Worm (Caenorhabditis elegans) whole organism, late embryonic: ENCODE results near the gene vha-2.
A peak's percentile ranks its signal among the peaks of the same experiment; 100 is the strongest.

Experiments used
- C08G9.2 ChIP-seq: sonication (generic microtip); optimal IDR thresholded peaks from 2 replicates; lab custom pipeline; 2016; ENCODE audit warnings: mild to moderate bottlenecking, missing genetic modification characterization, moderate library complexity, missing compliant biosample characterization
- T23F11.4 ChIP-seq: fragments of 200-800 bp; sonication (Bioruptor generic); optimal IDR thresholded peaks from 2 replicates; lab custom pipeline; 2018; ENCODE audit warnings: mild to moderate bottlenecking, missing genetic modification characterization, missing compliant biosample characterization
- Y22D7AL.16 ChIP-seq: sonication (generic microtip); optimal IDR thresholded peaks from 2 replicates; lab custom pipeline; 2016; ENCODE audit warnings: missing genetic modification characterization, missing compliant biosample characterization
- ama-1 ChIP-seq: fragments of 150-350 bp; optimal IDR thresholded peaks from 2 replicates; lab custom pipeline; 2014
- ceh-14 ChIP-seq: sonication (generic microtip); optimal IDR thresholded peaks from 2 replicates; lab custom pipeline; 2016; ENCODE audit warnings: missing genotype, missing genetic modification characterization, missing compliant biosample characterization
- ceh-18 ChIP-seq: sonication (generic microtip); optimal IDR thresholded peaks from 2 replicates; lab custom pipeline; 2016; ENCODE audit warnings: missing genetic modification characterization, missing compliant biosample characterization
- ceh-19 ChIP-seq: fragments of 200-800 bp; sonication (Bioruptor generic); optimal IDR thresholded peaks from 2 replicates; lab custom pipeline; 2018; ENCODE audit warnings: mild to moderate bottlenecking, missing genetic modification characterization, missing compliant biosample characterization
- ceh-2 ChIP-seq: sonication (generic microtip); optimal IDR thresholded peaks from 2 replicates; lab custom pipeline; 2016; ENCODE audit warnings: missing genotype, missing genetic modification characterization, missing compliant biosample characterization
- ceh-24 ChIP-seq: sonication (generic microtip); optimal IDR thresholded peaks from 2 replicates; lab custom pipeline; 2016; ENCODE audit warnings: mild to moderate bottlenecking, missing genetic modification characterization, missing compliant biosample characterization
- ceh-30 ChIP-seq: fragments of 150-350 bp; optimal IDR thresholded peaks from 2 replicates; lab custom pipeline; 2014; ENCODE audit warnings: missing biosample characterization, missing genetic modification characterization
- ceh-31 ChIP-seq: sonication (generic microtip); optimal IDR thresholded peaks from 2 replicates; lab custom pipeline; 2016; ENCODE audit warnings: missing genetic modification characterization, missing compliant biosample characterization
- ceh-45 ChIP-seq: fragments of 200-800 bp; sonication (Bioruptor generic); IDR thresholded peaks from 2 replicates; pipeline ENCODE4 v1.3.6; 2022; ENCODE audit warnings: missing genetic modification reagents, missing genetic modification characterization, missing compliant biosample characterization
- ceh-48 ChIP-seq: sonication (generic microtip); optimal IDR thresholded peaks from 2 replicates; lab custom pipeline; 2016; ENCODE audit warnings: missing genetic modification characterization, inconsistent platforms, missing compliant biosample characterization
- dmd-4 ChIP-seq: sonication (generic microtip); optimal IDR thresholded peaks from 2 replicates; lab custom pipeline; 2016; ENCODE audit warnings: borderline replicate concordance, missing genetic modification characterization, missing compliant biosample characterization
- dve-1 ChIP-seq: sonication (generic microtip); optimal IDR thresholded peaks from 2 replicates; lab custom pipeline; 2017; ENCODE audit warnings: antibody characterized with exemption, mild to moderate bottlenecking, missing genetic modification characterization, missing compliant biosample characterization
- elt-2 ChIP-seq: sonication (generic microtip); optimal IDR thresholded peaks from 2 replicates; lab custom pipeline; 2016; ENCODE audit warnings: missing genetic modification reagents, missing genetic modification characterization, missing compliant biosample characterization
- ets-4 ChIP-seq: sonication (generic microtip); optimal IDR thresholded peaks from 2 replicates; lab custom pipeline; 2016; ENCODE audit warnings: missing genetic modification characterization, missing compliant biosample characterization
- eyg-1 ChIP-seq: sonication (generic microtip); optimal IDR thresholded peaks from 2 replicates; lab custom pipeline; 2016; ENCODE audit warnings: missing genotype, missing genetic modification characterization, missing compliant biosample characterization
- fax-1 ChIP-seq: sonication (generic microtip); optimal IDR thresholded peaks from 2 replicates; lab custom pipeline; 2016; ENCODE audit warnings: missing genotype, missing genetic modification characterization, missing compliant biosample characterization
- fkh-6 ChIP-seq: sonication (generic microtip); optimal IDR thresholded peaks from 2 replicates; lab custom pipeline; 2016; ENCODE audit warnings: missing genetic modification characterization, missing compliant biosample characterization
- gmeb-2 ChIP-seq: sonication (generic microtip); optimal IDR thresholded peaks from 2 replicates; lab custom pipeline; 2016; ENCODE audit warnings: missing genetic modification characterization, inconsistent platforms, missing compliant biosample characterization
- hlh-13 ChIP-seq: fragments of 200-800 bp; sonication (Bioruptor generic); optimal IDR thresholded peaks from 2 replicates; lab custom pipeline; 2018; ENCODE audit warnings: mild to moderate bottlenecking, missing genetic modification characterization, missing compliant biosample characterization
- hlh-15 ChIP-seq: sonication (generic microtip); optimal IDR thresholded peaks from 2 replicates; lab custom pipeline; 2016; ENCODE audit warnings: missing genetic modification characterization, missing compliant biosample characterization
- hlh-6 ChIP-seq: sonication (generic microtip); optimal IDR thresholded peaks from 2 replicates; lab custom pipeline; 2016; ENCODE audit warnings: missing genotype, missing genetic modification characterization, missing compliant biosample characterization
- hlh-8 ChIP-seq: sonication (generic microtip); optimal IDR thresholded peaks from 2 replicates; lab custom pipeline; 2016; ENCODE audit warnings: missing genotype, missing genetic modification characterization, missing compliant biosample characterization
- lim-6 ChIP-seq: sonication (generic microtip); optimal IDR thresholded peaks from 2 replicates; lab custom pipeline; 2016; ENCODE audit warnings: missing genetic modification characterization, missing compliant biosample characterization
- madf-2 ChIP-seq: sonication (generic microtip); optimal IDR thresholded peaks from 2 replicates; lab custom pipeline; 2017; ENCODE audit warnings: missing genetic modification characterization, missing compliant biosample characterization
- nfya-1 ChIP-seq: sonication (generic microtip); optimal IDR thresholded peaks from 2 replicates; lab custom pipeline; 2017; ENCODE audit warnings: missing genetic modification characterization, mild to moderate bottlenecking, missing compliant biosample characterization, antibody characterized with exemption, moderate library complexity
- nhr-11 ChIP-seq: fragments of 150-350 bp; optimal IDR thresholded peaks from 2 replicates; lab custom pipeline; 2014; ENCODE audit warnings: missing biosample characterization, missing genetic modification characterization
- nhr-232 ChIP-seq: sonication (generic microtip); optimal IDR thresholded peaks from 2 replicates; lab custom pipeline; 2016; ENCODE audit warnings: missing genetic modification characterization, missing compliant biosample characterization
- npax-4 ChIP-seq: sonication (generic microtip); optimal IDR thresholded peaks from 2 replicates; lab custom pipeline; 2016; ENCODE audit warnings: missing genetic modification characterization, missing compliant biosample characterization
- odd-2 ChIP-seq: sonication (generic microtip); optimal IDR thresholded peaks from 2 replicates; lab custom pipeline; 2017; ENCODE audit warnings: antibody characterized with exemption, mild to moderate bottlenecking, missing genetic modification characterization, missing compliant biosample characterization
- pat-9 ChIP-seq: fragments of 200-800 bp; sonication (Bioruptor generic); optimal IDR thresholded peaks from 2 replicates; lab custom pipeline; 2018; ENCODE audit warnings: mild to moderate bottlenecking, missing genetic modification characterization, moderate library complexity, missing compliant biosample characterization
- pha-4 ChIP-seq: fragments of 150-350 bp; optimal IDR thresholded peaks from 2 replicates; lab custom pipeline; 2018; ENCODE audit warnings: missing biosample characterization, missing genetic modification reagents, missing genetic modification characterization
- sdc-2 ChIP-seq: sonication (generic microtip); optimal IDR thresholded peaks from 2 replicates; lab custom pipeline; 2016; ENCODE audit warnings: missing genotype, missing genetic modification characterization, missing compliant biosample characterization
- sox-2 ChIP-seq: fragments of 200-800 bp; sonication (Bioruptor generic); IDR thresholded peaks from 2 replicates; pipeline ENCODE4 v1.3.6; 2022; ENCODE audit warnings: missing genetic modification reagents, missing genetic modification characterization, missing compliant biosample characterization
- syd-9 ChIP-seq: sonication (generic microtip); optimal IDR thresholded peaks from 2 replicates; lab custom pipeline; 2016; ENCODE audit warnings: mild to moderate bottlenecking, missing genetic modification characterization, moderate library complexity, missing compliant biosample characterization
- tbx-2 ChIP-seq: sonication (generic microtip); optimal IDR thresholded peaks from 2 replicates; lab custom pipeline; 2016; ENCODE audit warnings: missing genetic modification characterization, missing compliant biosample characterization
- unc-3 ChIP-seq, 2 experiments: fragments of 200-800 bp in 1 of 2; sonication (Bioruptor generic) in 1 of 2; sonication (generic microtip) in 1 of 2; conservative IDR thresholded peaks in 1 of 2; optimal IDR thresholded peaks in 1 of 2; 2 replicates each; pipeline versions ENCODE4 v1.3.6 to Lab custom; 2016 to 2022; ENCODE audit warnings: missing compliant biosample characterization in 2 of 2, missing genetic modification characterization in 2 of 2, missing genetic modification reagents in 1 of 2
- unc-42 ChIP-seq: sonication (generic microtip); optimal IDR thresholded peaks from 2 replicates; lab custom pipeline; 2016; ENCODE audit warnings: missing genotype, missing genetic modification characterization, missing compliant biosample characterization
- unc-55 ChIP-seq: sonication (generic microtip); optimal IDR thresholded peaks from 2 replicates; lab custom pipeline; 2017; ENCODE audit warnings: missing biosample characterization, missing genetic modification reagents, missing genetic modification characterization
- zip-5 ChIP-seq: sonication (generic microtip); optimal IDR thresholded peaks from 2 replicates; lab custom pipeline; 2016; ENCODE audit warnings: missing genetic modification characterization, missing compliant biosample characterization

Gene vha-2

ce11 chrIII:9746665-9747064 lies 35.3 kb upstream of the vha-2 start:
- no peak for TF ChIP-seq elt-2 (tag; lab: Kevin White, UChicago)
- TF ChIP-seq hlh-13: no peak
- no peak for TF ChIP-seq sox-2 (GFP tag; lab: Robert Waterston, UW)

DNA sequence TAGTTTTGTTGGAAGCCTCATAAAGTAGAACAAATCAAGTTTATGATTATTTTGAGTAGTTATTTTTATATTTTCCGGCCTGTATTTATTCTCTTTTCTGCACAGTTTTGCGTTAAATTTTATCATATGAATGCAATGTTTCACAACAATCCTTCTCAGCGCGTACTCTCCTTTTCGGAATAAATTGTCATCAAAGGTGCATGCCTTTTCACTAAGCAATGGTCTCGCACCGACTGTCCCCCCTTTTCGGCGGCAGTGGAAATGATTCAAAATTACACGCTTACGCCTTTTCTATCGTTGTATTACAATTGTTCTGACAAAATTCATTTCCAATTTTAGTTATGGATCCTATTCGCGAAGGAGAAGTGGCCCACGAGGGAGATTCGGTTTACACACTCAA lies 34.8 kb upstream of the vha-2 start, which contains the start of the genes iff-1 and cdk-1:
TSS of gene iff-1 (minus strand) at position 61 of the 400 bp plus-strand sequence.
TSS of gene cdk-1 (plus strand) at position 340 of the 400 bp plus-strand sequence.
- TF ChIP-seq unc-55 (no peak), dmd-4 (no peak), hlh-15 (tag; lab: Kevin White, UChicago) (no peak), ceh-48 (no peak), ceh-14 (tag; lab: Kevin White, UChicago) (no peak), ceh-24 (tag; lab: Kevin White, UChicago) (no peak), ceh-31 (tag; lab: Kevin White, UChicago) (peak; percentile 8), ceh-45 (GFP tag; lab: Robert Waterston, UW) (no peak), nfya-1 (tag; lab: Kevin White, UChicago) (peak; percentile 12), odd-2 (tag; lab: Kevin White, UChicago) (no peak), hlh-6 (tag; lab: Kevin White, UChicago) (no peak), unc-42 (tag; lab: Kevin White, UChicago) (peak; percentile 1), syd-9 (no peak), C08G9.2 (tag; lab: Kevin White, UChicago) (no peak), zip-5 (tag; lab: Kevin White, UChicago) (no peak), sdc-2 (tag; lab: Kevin White, UChicago) (no peak), dve-1 (tag; lab: Kevin White, UChicago) (no peak)
- TF ChIP-seq, all 69 proteins: peak for 3

- TF ChIP-seq ceh-19 (GFP tag; lab: Kevin White, UChicago) (no peak), sox-2 (GFP tag; lab: Robert Waterston, UW) (no peak), syd-9 (no peak), ets-4 (tag; lab: Kevin White, UChicago) (no peak), npax-4 (tag; lab: Kevin White, UChicago) (no peak), unc-3 (GFP tag; conservative IDR thresholded peaks at IDR 0.05; lab: Robert Waterston, UW) (no peak), unc-3 (tag; optimal IDR thresholded peaks at IDR 0.05; lab: Kevin White, UChicago) (no peak), fkh-6 (tag; lab: Kevin White, UChicago) (no peak), tbx-2 (no peak), ceh-18 (no peak), ceh-30 (tag; lab: Kevin White, UChicago) (no peak), Y22D7AL.16 (tag; lab: Kevin White, UChicago) (no peak), lim-6 (no peak), ama-1 (lab: Kevin White, UChicago) (no peak), ceh-2 (tag; lab: Kevin White, UChicago) (no peak), unc-55 (no peak), eyg-1 (tag; lab: Kevin White, UChicago) (no peak)
These were observed 33.3 kb upstream of the vha-2 start, which contains the start of gene T05G5.4 for ce11 chrIII:9748694-9749093. Gene T05G5.4 (plus strand): TSS chrIII:9748934.

- TF ChIP-seq ama-1 (lab: Kevin White, UChicago) (no peak), sdc-2 (tag; lab: Kevin White, UChicago) (no peak), gmeb-2 (no peak), nhr-11 (tag; lab: Kevin White, UChicago) (no peak), fax-1 (no peak), pat-9 (tag; lab: Kevin White, UChicago) (no peak), ceh-30 (tag; lab: Kevin White, UChicago) (no peak), T23F11.4 (no peak), hlh-8 (tag; lab: Kevin White, UChicago) (no peak), madf-2 (no peak), nhr-232 (tag; lab: Kevin White, UChicago) (no peak), ceh-2 (tag; lab: Kevin White, UChicago) (no peak), pha-4 (no peak)
These were observed 30.9 kb upstream of the vha-2 start, which contains the start of gene T05G5.5 for ce11 chrIII:9751074-9751473. Gene T05G5.5 (minus strand): TSS chrIII:9751432.
